Fruit fly (Drosophila melanogaster) whole organism, pupa: ENCODE results near the gene slp2.
A peak's percentile ranks its signal among the peaks of the same experiment; 100 is the strongest.

ENCODE experiments used
- CG10348 ChIP-seq: fragments of 200-800 bp; sonication (Bioruptor generic); IDR thresholded peaks from 2 replicates; pipeline ENCODE4 v1.3.6; 2022; ENCODE audit warnings: missing biosample characterization, missing genetic modification characterization
- CG12605 ChIP-seq: fragments of 200-800 bp; sonication (Bioruptor generic); IDR thresholded peaks from 2 replicates; pipeline ENCODE4 v1.3.6; 2022; ENCODE audit warnings: missing biosample characterization, missing genetic modification characterization
- CG13204 ChIP-seq: fragments of 200-800 bp; sonication (Bioruptor generic); optimal IDR thresholded peaks from 2 replicates; lab custom pipeline; 2018; ENCODE audit warnings: missing biosample characterization, mild to moderate bottlenecking, missing genetic modification characterization, moderate library complexity
- CG14655 ChIP-seq: fragments of 200-800 bp; sonication (Bioruptor generic); optimal IDR thresholded peaks from 3 replicates; lab custom pipeline; 2017; ENCODE audit warnings: mild to moderate bottlenecking, missing biosample characterization, missing genetic modification reagents, missing genetic modification characterization
- CG15710 ChIP-seq: fragments of 200-800 bp; sonication (Bioruptor generic); optimal IDR thresholded peaks from 2 replicates; lab custom pipeline; 2018; ENCODE audit warnings: missing biosample characterization, mild to moderate bottlenecking, missing genetic modification characterization, moderate library complexity
- CG17806 ChIP-seq: fragments of 200-800 bp; sonication (Bioruptor generic); optimal IDR thresholded peaks from 2 replicates; lab custom pipeline; 2018; ENCODE audit warnings: missing biosample characterization, mild to moderate bottlenecking, missing genetic modification characterization, moderate library complexity
- CG32121 ChIP-seq: fragments of 200-800 bp; sonication (Bioruptor generic); IDR thresholded peaks from 2 replicates; pipeline ENCODE4 v1.3.6; 2022; ENCODE audit warnings: missing biosample characterization, missing genetic modification characterization
- CG34367 ChIP-seq: fragments of 200-800 bp; sonication (Bioruptor generic); optimal IDR thresholded peaks from 2 replicates; lab custom pipeline; 2018; ENCODE audit warnings: missing biosample characterization, mild to moderate bottlenecking, missing genetic modification characterization
- CG4496 ChIP-seq: fragments of 200-800 bp; sonication (Bioruptor generic); IDR thresholded peaks from 3 replicates; pipeline ENCODE4 v1.3.6; 2022; ENCODE audit warnings: missing biosample characterization, missing genetic modification characterization
- CG8159 ChIP-seq: fragments of 200-800 bp; sonication (Bioruptor generic); optimal IDR thresholded peaks from 3 replicates; lab custom pipeline; 2018; ENCODE audit warnings: missing biosample characterization, mild to moderate bottlenecking, missing genetic modification characterization, moderate library complexity
- CG8301 ChIP-seq: fragments of 200-800 bp; sonication (Bioruptor generic); optimal IDR thresholded peaks from 2 replicates; lab custom pipeline; 2018; ENCODE audit warnings: missing biosample characterization, mild to moderate bottlenecking, missing genetic modification characterization
- CG9948 ChIP-seq: fragments of 200-800 bp; sonication (Bioruptor generic); optimal IDR thresholded peaks from 2 replicates; lab custom pipeline; 2018; ENCODE audit warnings: missing biosample characterization, mild to moderate bottlenecking, missing genetic modification characterization, moderate library complexity
- D1 ChIP-seq: fragments of 200-800 bp; sonication (Bioruptor generic); optimal IDR thresholded peaks from 2 replicates; lab custom pipeline; 2018; ENCODE audit warnings: missing biosample characterization, mild to moderate bottlenecking, missing genetic modification characterization, moderate library complexity
- EcR ChIP-seq: fragments of 200-800 bp; sonication (Bioruptor generic); optimal IDR thresholded peaks from 3 replicates; lab custom pipeline; 2019; ENCODE audit warnings: missing biosample characterization, missing genetic modification characterization, mild to moderate bottlenecking, moderate library complexity, missing genetic modification reagents
- Ets98B ChIP-seq: fragments of 200-800 bp; sonication (Bioruptor generic); IDR thresholded peaks from 2 replicates; pipeline ENCODE4 v1.3.6; 2022; ENCODE audit warnings: missing biosample characterization, missing genetic modification characterization
- Pif1A ChIP-seq: fragments of 200-800 bp; sonication (Bioruptor generic); optimal IDR thresholded peaks from 3 replicates; lab custom pipeline; 2016; ENCODE audit warnings: missing biosample characterization, missing genetic modification characterization
- Pif1B ChIP-seq: fragments of 200-800 bp; sonication (Bioruptor generic); optimal IDR thresholded peaks from 3 replicates; lab custom pipeline; 2016; ENCODE audit warnings: missing biosample characterization, missing genetic modification characterization
- Snoo ChIP-seq: fragments of 200-800 bp; sonication (Bioruptor generic); optimal IDR thresholded peaks from 3 replicates; lab custom pipeline; 2017; ENCODE audit warnings: missing biosample characterization, mild to moderate bottlenecking, missing genetic modification characterization, inconsistent platforms
- fd96Ca ChIP-seq: fragments of 200-800 bp; sonication (Bioruptor generic); IDR thresholded peaks from 3 replicates; pipeline ENCODE4 v1.3.6; 2022; ENCODE audit warnings: missing biosample characterization, missing genetic modification characterization
- gl ChIP-seq: fragments of 200-800 bp; sonication (Bioruptor generic); optimal IDR thresholded peaks from 2 replicates; lab custom pipeline; 2018; ENCODE audit warnings: missing biosample characterization, mild to moderate bottlenecking, missing genetic modification characterization
- rn ChIP-seq: fragments of 200-800 bp; sonication (Bioruptor generic); IDR thresholded peaks from 2 replicates; pipeline ENCODE4 v1.3.6; 2022; ENCODE audit warnings: missing biosample characterization, missing genetic modification characterization

Gene slp2

dm6 chr2L:3881164-3881563, 44.5 kb downstream of the slp2 start:
- TF ChIP-seq CG32121 (GFP tag; lab: Robert Waterston, UW) (peak; percentile 80), CG8159 (tag; lab: Kevin White, UChicago) (no peak), CG14655 (GFP tag; lab: Kevin White, UChicago) (peak; percentile 61), Pif1A (GFP tag; lab: Kevin White, UChicago) (peak; percentile 42), fd96Ca (GFP tag; lab: Robert Waterston, UW) (peak; percentile 69), CG4496 (GFP tag; lab: Robert Waterston, UW) (peak; percentile 84), EcR (GFP tag; lab: Kevin White, UChicago) (no peak), gl (no peak), CG15710 (peak; percentile 20), Ets98B (GFP tag; lab: Robert Waterston, UW) (peak; percentile 73), rn (GFP tag; lab: Robert Waterston, UW) (no peak), CG34367 (tag; lab: Kevin White, UChicago) (no peak), Pif1B (GFP tag; lab: Kevin White, UChicago) (no peak), CG17806 (tag; lab: Kevin White, UChicago) (peak; percentile 5), CG9948 (tag; lab: Kevin White, UChicago) (peak; percentile 35), CG12605 (GFP tag; lab: Robert Waterston, UW) (peak; percentile 80), CG10348 (GFP tag; lab: Robert Waterston, UW) (peak; percentile 39; the same call in 1 of the 2 replicates), Snoo (tag; lab: Kevin White, UChicago) (no peak), D1 (tag; lab: Kevin White, UChicago) (no peak), CG13204 (GFP tag; lab: Kevin White, UChicago) (no peak), CG8301 (tag; lab: Kevin White, UChicago) (peak; percentile 57)
- TF ChIP-seq, all 21 proteins: peak for 12

dm6 chr2L:3882172-3882571, 45.5 kb downstream of the slp2 start:
- peak; percentile 39; the same call in 1 of the 2 replicates for TF ChIP-seq rn (GFP tag; lab: Robert Waterston, UW)
- TF ChIP-seq gl: no peak
- peak; percentile 18 for TF ChIP-seq CG34367 (tag; lab: Kevin White, UChicago)
- no peak for TF ChIP-seq CG10348 (GFP tag; lab: Robert Waterston, UW)
- TF ChIP-seq CG4496 (GFP tag; lab: Robert Waterston, UW): peak; percentile 86
- peak; percentile 29 for TF ChIP-seq Snoo (tag; lab: Kevin White, UChicago)
- TF ChIP-seq CG32121 (GFP tag; lab: Robert Waterston, UW): peak; percentile 81
- TF ChIP-seq CG9948 (tag; lab: Kevin White, UChicago): peak; percentile 68
- peak; percentile 13 for TF ChIP-seq CG13204 (GFP tag; lab: Kevin White, UChicago)
- no peak for TF ChIP-seq EcR (GFP tag; lab: Kevin White, UChicago)
- peak; percentile 76 for TF ChIP-seq CG8301 (tag; lab: Kevin White, UChicago)
- TF ChIP-seq CG17806 (tag; lab: Kevin White, UChicago): peak; percentile 55
- peak; percentile 80 for TF ChIP-seq Ets98B (GFP tag; lab: Robert Waterston, UW)
- peak; percentile 80 for TF ChIP-seq CG12605 (GFP tag; lab: Robert Waterston, UW)
- TF ChIP-seq CG15710: peak; percentile 68
- TF ChIP-seq D1 (tag; lab: Kevin White, UChicago): no peak
- peak; percentile 76 for TF ChIP-seq CG14655 (GFP tag; lab: Kevin White, UChicago)
- TF ChIP-seq fd96Ca (GFP tag; lab: Robert Waterston, UW): peak; percentile 61
- TF ChIP-seq Pif1B (GFP tag; lab: Kevin White, UChicago): no peak
- peak; percentile 65 for TF ChIP-seq CG8159 (tag; lab: Kevin White, UChicago)
- peak; percentile 64 for TF ChIP-seq Pif1A (GFP tag; lab: Kevin White, UChicago)

dm6 chr2L:3883939-3884338, 47.3 kb downstream of the slp2 start:
- TF ChIP-seq CG32121 (GFP tag; lab: Robert Waterston, UW) (no peak), D1 (tag; lab: Kevin White, UChicago) (no peak), CG8301 (tag; lab: Kevin White, UChicago) (no peak), Ets98B (GFP tag; lab: Robert Waterston, UW) (no peak)
- TF ChIP-seq, all 21 proteins: peak for 0

- 0 out of 3 replicates have a peak, but pooled peaks have one; percentile 36 for TF ChIP-seq CG4496 (GFP tag; lab: Robert Waterston, UW)
- TF ChIP-seq CG8301 (tag; lab: Kevin White, UChicago): no peak
- no peak for TF ChIP-seq EcR (GFP tag; lab: Kevin White, UChicago)
- TF ChIP-seq, all 21 proteins: peak for 1
Observed at dm6 chr2L:3888173-3888572, 51.5 kb downstream of the slp2 start.
